Fruit fly (Drosophila melanogaster) S2 (cell line): ENCODE data around the gene PolG2.

Experiments
- CG8478 ChIP-seq: fragments of >200 bp; optimal IDR thresholded peaks from 2 replicates; lab custom pipeline; 2018
- CTCF ChIP-seq, 2 experiments: fragments of >200 bp; optimal IDR thresholded peaks; 2 replicates each; lab custom pipeline; 2018

- TF ChIP-seq CG8478 (lab: Kevin White, UChicago) (no peak), CTCF (optimal IDR thresholded peaks at IDR 0.05; lab: Kevin White, UChicago) (no peak)
Observed at dm6 chr2L:13837579-13837978, 4.7 kb upstream of the PolG2 start.
